Worm (Caenorhabditis elegans): ENCODE results near the gene R102.10.
A peak's percentile ranks its signal among the peaks of the same experiment; 100 is the strongest.

Gene R102.10

ce11 chrIV:10737011-10737553 lies 31.8 kb downstream of the R102.10 start, which contains the start of gene grl-21 (continued):
- no peak for TF ChIP-seq chd-7 (tag; optimal IDR thresholded peaks at IDR 0.05)
- TF ChIP-seq Y67H2A.10 (GFP tag; conservative IDR thresholded peaks at IDR 0.05): no peak
- no peak for TF ChIP-seq egl-18 (GFP tag; IDR thresholded peaks at IDR 0.05)
- no peak for TF ChIP-seq snpc-1.1 (tag; optimal IDR thresholded peaks at IDR 0.05; ENCODE audit: insufficient read depth)
- no peak for TF ChIP-seq efl-1 (GFP tag; optimal IDR thresholded peaks at IDR 0.05)
- 0 out of 2 replicates have a peak, but pooled peaks have one; percentile 43 for TF ChIP-seq Y53G8AR.9 (GFP tag; conservative IDR thresholded peaks at IDR 0.05)
- TF ChIP-seq bed-2 (GFP tag; IDR thresholded peaks at IDR 0.05): no peak
- TF ChIP-seq F37B4.10 (GFP tag; IDR thresholded peaks at IDR 0.05): no peak
- 0 out of 2 replicates have a peak, but pooled peaks have one; percentile 28 for TF ChIP-seq C17E4.6 (GFP tag; IDR thresholded peaks at IDR 0.05)
- TF ChIP-seq Y95B8A.8 (GFP tag; IDR thresholded peaks at IDR 0.05): no peak
- TF ChIP-seq lin-35 (GFP tag; optimal IDR thresholded peaks at IDR 0.05): no peak
- TF ChIP-seq bed-1 (GFP tag; IDR thresholded peaks at IDR 0.05): no peak
- TF ChIP-seq madf-6 (GFP tag; IDR thresholded peaks at IDR 0.05): peak; percentile 69
- TF ChIP-seq K11D2.4 (GFP tag; IDR thresholded peaks at IDR 0.05): no peak
- no peak for TF ChIP-seq ZK185.1 (tag; optimal IDR thresholded peaks at IDR 0.05; ENCODE audit: poor library complexity, severe bottlenecking)
- no peak for TF ChIP-seq sea-2 (GFP tag; IDR thresholded peaks at IDR 0.05)
- no peak for TF ChIP-seq F55B11.4 (tag; optimal IDR thresholded peaks at IDR 0.05; ENCODE audit: borderline replicate concordance, insufficient read depth)
- no peak for TF ChIP-seq akir-1 (GFP tag; optimal IDR thresholded peaks at IDR 0.05)
- TF ChIP-seq ceh-91 (GFP tag; IDR thresholded peaks at IDR 0.05): no peak
- TF ChIP-seq mes-4 (tag; optimal IDR thresholded peaks at IDR 0.05): no peak
- TF ChIP-seq T07F8.4 (tag; optimal IDR thresholded peaks at IDR 0.05): no peak
- no peak for TF ChIP-seq aptf-2 (GFP tag; conservative IDR thresholded peaks at IDR 0.05)
- no peak for TF ChIP-seq hlh-26 (GFP tag; conservative IDR thresholded peaks at IDR 0.05)
- 0 out of 2 replicates have a peak, but pooled peaks have one; percentile 16 for TF ChIP-seq attf-3 (GFP tag; conservative IDR thresholded peaks at IDR 0.05)
- no peak for TF ChIP-seq F22D6.2 (tag; optimal IDR thresholded peaks at IDR 0.05)
- TF ChIP-seq F33H1.4 (GFP tag; IDR thresholded peaks at IDR 0.05): no peak
- TF ChIP-seq F10E7.11 (tag; optimal IDR thresholded peaks at IDR 0.05): peak; percentile 12
- TF ChIP-seq mel-28 (tag; optimal IDR thresholded peaks at IDR 0.05; ENCODE audit: borderline replicate concordance): peak; percentile 8
- TF ChIP-seq ztf-26 (tag; optimal IDR thresholded peaks at IDR 0.05): no peak
- TF ChIP-seq lin-40 (tag; optimal IDR thresholded peaks at IDR 0.05): no peak
- TF ChIP-seq ztf-18 (tag; optimal IDR thresholded peaks at IDR 0.05): no peak
- peak; percentile 58 for TF ChIP-seq hrde-1 (tag; optimal IDR thresholded peaks at IDR 0.05; ENCODE audit: borderline replicate concordance)
- no peak for TF ChIP-seq sptf-2 (GFP tag; optimal IDR thresholded peaks at IDR 0.05)
- no peak for TF ChIP-seq aptf-3 (GFP tag; IDR thresholded peaks at IDR 0.05)
- peak; percentile 42; the same call in 1 of the 2 replicates for TF ChIP-seq ekl-4 (GFP tag; IDR thresholded peaks at IDR 0.05)
- TF ChIP-seq F57A8.1 (GFP tag; optimal IDR thresholded peaks at IDR 0.05): no peak
- TF ChIP-seq ztf-22 (GFP tag; optimal IDR thresholded peaks at IDR 0.05): no peak
- no peak for TF ChIP-seq Y56A3A.18 (GFP tag; IDR thresholded peaks at IDR 0.05)
- no peak for TF ChIP-seq lir-1 (GFP tag; conservative IDR thresholded peaks at IDR 0.05)
- TF ChIP-seq hsf-1 (GFP tag; IDR thresholded peaks at IDR 0.05): peak; percentile 32; the same call in 1 of the 2 replicates
- peak; percentile 39 for TF ChIP-seq T26A5.8 (tag; optimal IDR thresholded peaks at IDR 0.05)
- TF ChIP-seq repo-1 (tag; optimal IDR thresholded peaks at IDR 0.05): no peak
- TF ChIP-seq F57C9.4 (tag; optimal IDR thresholded peaks at IDR 0.05): no peak
- peak; percentile 23 for TF ChIP-seq athp-1 (tag; optimal IDR thresholded peaks at IDR 0.05)
- TF ChIP-seq tlf-1 (GFP tag; optimal IDR thresholded peaks at IDR 0.05): peak; percentile 23
- 0 out of 2 replicates have a peak, but pooled peaks have one; percentile 21 for TF ChIP-seq pbrm-1 (GFP tag; IDR thresholded peaks at IDR 0.05)
- TF ChIP-seq madf-8 (GFP tag; conservative IDR thresholded peaks at IDR 0.05): no peak
- TF ChIP-seq lag-1 (GFP tag; IDR thresholded peaks at IDR 0.05): no peak
